Fruit fly (Drosophila melanogaster) whole organism, embryonic: ENCODE measurements around the gene Prx5.

ENCODE experiments used
- Ada2b ChIP-seq: fragments of 200-800 bp; sonication (Bioruptor generic); IDR thresholded peaks from 2 replicates; pipeline ENCODE4 v1.3.6; 2022; ENCODE audit warnings: missing biosample characterization, missing genetic modification characterization
- Awh ChIP-seq: fragments of 200-800 bp; sonication (Bioruptor generic); IDR thresholded peaks from 2 replicates; pipeline ENCODE4, ENCODE4 v1.3.6; 2022; ENCODE audit warnings: missing biosample characterization, missing genetic modification characterization
- Bgb ChIP-seq: fragments of 200-800 bp; sonication (Bioruptor generic); IDR thresholded peaks from 2 replicates; pipeline ENCODE4 v1.3.6; 2022; ENCODE audit warnings: missing biosample characterization, missing genetic modification characterization; ENCODE audit not compliant: partially characterized antibody
- Blimp-1 ChIP-seq: fragments of 200-800 bp; sonication (Bioruptor generic); optimal IDR thresholded peaks from 3 replicates; lab custom pipeline; 2018; ENCODE audit warnings: missing biosample characterization, missing genetic modification characterization, mild to moderate bottlenecking, moderate library complexity, missing genetic modification reagents
- CG10654 ChIP-seq: fragments of 200-800 bp; sonication (Bioruptor generic); optimal IDR thresholded peaks from 2 replicates; lab custom pipeline; 2016; ENCODE audit warnings: missing biosample characterization, missing genetic modification characterization
- CG11696 ChIP-seq: fragments of 200-800 bp; sonication (Bioruptor generic); IDR thresholded peaks from 2 replicates; pipeline ENCODE4 v1.3.6; 2022; ENCODE audit warnings: missing biosample characterization, missing genetic modification characterization
- CG12942 ChIP-seq: fragments of 200-800 bp; sonication (Bioruptor generic); optimal IDR thresholded peaks from 3 replicates; lab custom pipeline; 2016; ENCODE audit warnings: missing biosample characterization, missing genetic modification characterization
- CG13123 ChIP-seq: fragments of 200-800 bp; sonication (Bioruptor generic); optimal IDR thresholded peaks from 2 replicates; lab custom pipeline; 2016; ENCODE audit warnings: missing biosample characterization, missing genetic modification characterization
- CG15011 ChIP-seq: fragments of 200-800 bp; sonication (Bioruptor generic); optimal IDR thresholded peaks from 3 replicates; lab custom pipeline; 2018; ENCODE audit warnings: missing biosample characterization, mild to moderate bottlenecking, missing genetic modification characterization
- CG17568 ChIP-seq: fragments of 200-800 bp; sonication (Bioruptor generic); optimal IDR thresholded peaks from 2 replicates; lab custom pipeline; 2018; ENCODE audit warnings: missing biosample characterization, mild to moderate bottlenecking, missing genetic modification characterization, moderate library complexity
- CG17802 ChIP-seq: fragments of 200-800 bp; sonication (Bioruptor generic); optimal IDR thresholded peaks from 2 replicates; lab custom pipeline; 2018; ENCODE audit warnings: missing biosample characterization, mild to moderate bottlenecking, missing genetic modification characterization, moderate library complexity
- CG31365 ChIP-seq: fragments of 200-800 bp; sonication (Bioruptor generic); optimal IDR thresholded peaks from 2 replicates; lab custom pipeline; 2018; ENCODE audit warnings: missing biosample characterization, mild to moderate bottlenecking, missing genetic modification characterization
- CG3163 ChIP-seq: fragments of 200-800 bp; sonication (Bioruptor generic); optimal IDR thresholded peaks from 3 replicates; lab custom pipeline; 2016; ENCODE audit warnings: missing biosample characterization, missing genetic modification characterization
- CG34422 ChIP-seq: fragments of 200-800 bp; sonication (Bioruptor generic); IDR thresholded peaks from 3 replicates; pipeline ENCODE4 v1.3.6; 2022; ENCODE audit warnings: missing biosample characterization, missing genetic modification characterization
- CG4424 ChIP-seq: fragments of 200-800 bp; sonication (Bioruptor generic); optimal IDR thresholded peaks from 3 replicates; lab custom pipeline; 2016; ENCODE audit warnings: missing biosample characterization, missing genetic modification characterization
- CG4617 ChIP-seq: fragments of 200-800 bp; sonication (Bioruptor generic); optimal IDR thresholded peaks from 3 replicates; lab custom pipeline; 2016; ENCODE audit warnings: missing biosample characterization, missing genetic modification characterization, borderline replicate concordance
- CG5180 ChIP-seq: fragments of 200-800 bp; sonication (Bioruptor generic); optimal IDR thresholded peaks from 3 replicates; lab custom pipeline; 2017; ENCODE audit warnings: missing biosample characterization, missing genetic modification characterization, mild to moderate bottlenecking, moderate library complexity, missing genetic modification reagents
- CG7928 ChIP-seq: fragments of 200-800 bp; sonication (Bioruptor generic); optimal IDR thresholded peaks from 2 replicates; lab custom pipeline; 2017; ENCODE audit warnings: missing biosample characterization, mild to moderate bottlenecking, missing genetic modification characterization
- CG8765 ChIP-seq: fragments of 200-800 bp; sonication (Bioruptor generic); IDR thresholded peaks from 2 replicates; pipeline ENCODE4 v1.3.6; 2022; ENCODE audit warnings: missing biosample characterization, missing genetic modification characterization
- CG8924 ChIP-seq: fragments of 200-800 bp; optimal IDR thresholded peaks from 3 replicates; lab custom pipeline; 2019; ENCODE audit warnings: missing biosample characterization, mild to moderate bottlenecking, missing genetic modification characterization, moderate library complexity
- Camta ChIP-seq: fragments of 200-800 bp; sonication (Bioruptor generic); optimal IDR thresholded peaks from 2 replicates; lab custom pipeline; 2016; ENCODE audit warnings: missing biosample characterization, missing genetic modification characterization
- CoRest ChIP-seq: fragments of 200-800 bp; sonication (Bioruptor generic); optimal IDR thresholded peaks from 3 replicates; lab custom pipeline; 2018; ENCODE audit warnings: missing biosample characterization, mild to moderate bottlenecking, missing genetic modification characterization, moderate library complexity
- Dbx ChIP-seq: fragments of 200-800 bp; sonication (Bioruptor generic); IDR thresholded peaks from 3 replicates; pipeline ENCODE4 v1.3.6; 2022; ENCODE audit warnings: missing biosample characterization, missing genetic modification characterization
- Doc2 ChIP-seq: fragments of 200-800 bp; sonication (Bioruptor generic); IDR thresholded peaks from 2 replicates; pipeline ENCODE4 v1.3.6; 2022; ENCODE audit warnings: missing biosample characterization, missing genetic modification characterization
- H15 ChIP-seq: fragments of 200-800 bp; sonication (Bioruptor generic); IDR thresholded peaks from 3 replicates; pipeline ENCODE4 v1.3.6; 2022; ENCODE audit warnings: missing biosample characterization, missing genetic modification characterization
- Max ChIP-seq: fragments of 200-800 bp; sonication (Bioruptor generic); optimal IDR thresholded peaks from 2 replicates; lab custom pipeline; 2016; ENCODE audit warnings: missing biosample characterization, mild to moderate bottlenecking, missing genetic modification characterization
- Mes4 ChIP-seq: fragments of 200-800 bp; sonication (Bioruptor generic); optimal IDR thresholded peaks from 2 replicates; lab custom pipeline; 2016; ENCODE audit warnings: missing biosample characterization, missing genetic modification characterization
- Neu2 ChIP-seq: fragments of 200-800 bp; sonication (Bioruptor generic); optimal IDR thresholded peaks from 3 replicates; lab custom pipeline; 2016; ENCODE audit warnings: missing biosample characterization, missing genetic modification characterization, borderline replicate concordance
- Nf-YC ChIP-seq: fragments of 200-800 bp; optimal IDR thresholded peaks from 3 replicates; lab custom pipeline; 2019; ENCODE audit warnings: missing biosample characterization, mild to moderate bottlenecking, missing genetic modification characterization, moderate library complexity
- PHDP ChIP-seq: fragments of 200-800 bp; sonication (Bioruptor generic); optimal IDR thresholded peaks from 3 replicates; lab custom pipeline; 2018; ENCODE audit warnings: missing biosample characterization, mild to moderate bottlenecking, missing genetic modification characterization, moderate library complexity
- Sin3A ChIP-seq: fragments of >200 bp; optimal IDR thresholded peaks from 2 replicates; lab custom pipeline; 2018
- Stat92E ChIP-seq, 3 experiments: fragments of >200 bp in 2 of 3; fragments of 200-800 bp in 1 of 3; sonication (Bioruptor generic) in 1 of 3; optimal IDR thresholded peaks; 2 replicates each; lab custom pipeline; 2017 to 2019; ENCODE audit warnings: missing biosample characterization in 3 of 3, missing genetic modification characterization in 3 of 3, mild to moderate bottlenecking in 1 of 3, moderate library complexity in 1 of 3
- Xbp1 ChIP-seq: fragments of 200-800 bp; sonication (Bioruptor generic); optimal IDR thresholded peaks from 3 replicates; lab custom pipeline; 2016; ENCODE audit warnings: missing biosample characterization, mild to moderate bottlenecking, missing genetic modification characterization
- ato ChIP-seq: fragments of 200-800 bp; sonication (Bioruptor generic); IDR thresholded peaks from 2 replicates; pipeline ENCODE4 v1.3.6; 2022; ENCODE audit warnings: missing biosample characterization, missing genetic modification characterization; ENCODE audit not compliant: partially characterized antibody
- bbx ChIP-seq: fragments of 200-800 bp; sonication (Bioruptor generic); IDR thresholded peaks from 2 replicates; pipeline ENCODE4 v1.3.6; 2022; ENCODE audit warnings: missing biosample characterization, missing genetic modification characterization; ENCODE audit not compliant: partially characterized antibody
- fd64A ChIP-seq: fragments of 200-800 bp; sonication (Bioruptor generic); optimal IDR thresholded peaks from 3 replicates; lab custom pipeline; 2018; ENCODE audit warnings: missing biosample characterization, mild to moderate bottlenecking, missing genetic modification characterization
- fd96Cb ChIP-seq: fragments of 200-800 bp; sonication (Bioruptor generic); optimal IDR thresholded peaks from 2 replicates; lab custom pipeline; 2018; ENCODE audit warnings: missing biosample characterization, mild to moderate bottlenecking, missing genetic modification characterization, moderate library complexity
- gem ChIP-seq: fragments of 200-800 bp; sonication (Bioruptor generic); optimal IDR thresholded peaks from 2 replicates; lab custom pipeline; 2019; ENCODE audit warnings: missing biosample characterization, mild to moderate bottlenecking, missing genetic modification characterization, moderate library complexity
- h ChIP-seq: fragments of >200 bp; optimal IDR thresholded peaks from 2 replicates; lab custom pipeline; 2017
- hkb ChIP-seq, 2 experiments: fragments of 200-800 bp in 1 of 2; fragments of >200 bp in 1 of 2; sonication (Bioruptor generic) in 1 of 2; IDR thresholded peaks in 1 of 2; optimal IDR thresholded peaks in 1 of 2; 2 replicates each; pipeline versions ENCODE4 v1.3.6 to Lab custom; 2017 to 2022; ENCODE audit warnings: missing biosample characterization in 1 of 2, missing genetic modification characterization in 1 of 2
- hth ChIP-seq: fragments of >200 bp; optimal IDR thresholded peaks from 2 replicates; lab custom pipeline; 2017; ENCODE audit warnings: inconsistent platforms
- kah ChIP-seq: fragments of 200-800 bp; sonication (Bioruptor generic); optimal IDR thresholded peaks from 2 replicates; lab custom pipeline; 2018; ENCODE audit warnings: missing biosample characterization, mild to moderate bottlenecking, missing genetic modification characterization
- knrl ChIP-seq: fragments of 200-800 bp; sonication (Bioruptor generic); IDR thresholded peaks from 3 replicates; pipeline ENCODE4 v1.3.6; 2022; ENCODE audit warnings: missing biosample characterization, missing genetic modification characterization; ENCODE audit not compliant: partially characterized antibody
- mld ChIP-seq: fragments of 200-800 bp; sonication (Bioruptor generic); IDR thresholded peaks from 3 replicates; pipeline ENCODE4 v1.3.6; 2022; ENCODE audit warnings: missing biosample characterization, missing genetic modification characterization; ENCODE audit not compliant: partially characterized antibody
- pb ChIP-seq: fragments of 200-800 bp; sonication (Bioruptor generic); optimal IDR thresholded peaks from 3 replicates; lab custom pipeline; 2016; ENCODE audit warnings: missing biosample characterization, missing genetic modification characterization
- phol ChIP-seq: fragments of 200-800 bp; sonication (Bioruptor generic); optimal IDR thresholded peaks from 3 replicates; lab custom pipeline; 2018; ENCODE audit warnings: missing biosample characterization, mild to moderate bottlenecking, missing genetic modification characterization, moderate library complexity
- psq ChIP-seq: fragments of 200-800 bp; sonication (Bioruptor generic); optimal IDR thresholded peaks from 2 replicates; lab custom pipeline; 2017; ENCODE audit warnings: missing biosample characterization, missing genetic modification characterization
- pum ChIP-seq: fragments of 200-800 bp; sonication (Bioruptor generic); optimal IDR thresholded peaks from 2 replicates; lab custom pipeline; 2016; ENCODE audit warnings: missing biosample characterization, missing genetic modification characterization
- seq ChIP-seq: fragments of 200-800 bp; sonication (Bioruptor generic); IDR thresholded peaks from 2 replicates; pipeline ENCODE4 v1.3.6; 2022; ENCODE audit warnings: missing biosample characterization, missing genetic modification characterization
- tll ChIP-seq, 2 experiments: fragments of 200-800 bp in 1 of 2; fragments of >200 bp in 1 of 2; sonication (Bioruptor generic) in 1 of 2; optimal IDR thresholded peaks; 2 replicates each; lab custom pipeline; 2017 to 2019; ENCODE audit warnings: missing biosample characterization in 2 of 2, missing genetic modification characterization in 2 of 2, mild to moderate bottlenecking in 1 of 2, moderate library complexity in 1 of 2
- unpg ChIP-seq: fragments of 200-800 bp; sonication (Bioruptor generic); optimal IDR thresholded peaks from 3 replicates; lab custom pipeline; 2018; ENCODE audit warnings: missing biosample characterization, mild to moderate bottlenecking, missing genetic modification characterization, moderate library complexity

The Prx5 gene

DNA sequence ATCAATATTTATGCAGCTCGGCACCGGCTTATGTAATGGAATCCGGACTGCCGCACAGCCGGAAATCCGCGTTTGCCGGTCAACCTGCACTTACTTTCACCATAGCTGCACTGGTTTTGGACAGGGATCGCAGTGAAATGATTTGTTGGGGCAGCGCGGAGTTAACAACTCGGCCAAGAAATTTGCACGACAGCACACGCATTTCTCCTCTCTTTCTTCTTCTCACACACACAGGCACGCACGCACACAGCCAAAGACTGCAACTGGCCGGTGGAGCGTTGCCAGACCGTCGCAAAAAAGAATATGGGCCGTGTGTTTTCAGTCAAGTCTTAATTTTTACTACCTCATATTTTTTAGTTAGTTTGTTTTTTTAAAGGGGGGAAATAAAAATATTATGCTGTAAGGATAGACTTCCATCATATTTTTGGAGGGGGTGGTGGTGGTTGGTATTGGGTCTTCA, 782 bp downstream of the Prx5 start (continued):
- TF ChIP-seq Max, result no peak
- TF ChIP-seq CG17802 (tag; lab: Kevin White, UChicago), result no peak
- no peak for TF ChIP-seq ato (GFP tag; lab: Robert Waterston, UW)
- TF ChIP-seq Bgb (GFP tag; lab: Robert Waterston, UW), result no peak
- no peak for TF ChIP-seq Blimp-1 (GFP tag; lab: Kevin White, UChicago)
- TF ChIP-seq Awh, result no peak
- no peak for TF ChIP-seq kah (GFP tag; lab: Kevin White, UChicago)
- TF ChIP-seq Doc2 (GFP tag; lab: Robert Waterston, UW), result no peak
- TF ChIP-seq mld (GFP tag; lab: Robert Waterston, UW), result 0 out of 3 replicates have a peak, but pooled peaks have one; percentile 29
- no peak for TF ChIP-seq Mes4
- peak; percentile 27 for TF ChIP-seq Nf-YC
- no peak for TF ChIP-seq tll (GFP tag; optimal IDR thresholded peaks at IDR 0.05; lab: Kevin White, UChicago)
- no peak for TF ChIP-seq hkb (optimal IDR thresholded peaks at IDR 0.05; lab: Kevin White, UChicago)
- TF ChIP-seq hkb (GFP tag; IDR thresholded peaks at IDR 0.05; lab: Robert Waterston, UW), result no peak
- TF ChIP-seq fd64A (GFP tag; lab: Kevin White, UChicago), result no peak
- TF ChIP-seq CG31365 (tag; lab: Kevin White, UChicago), result no peak
- no peak for TF ChIP-seq CoRest
- no peak for TF ChIP-seq CG3163
- no peak for TF ChIP-seq CG8765 (GFP tag; lab: Robert Waterston, UW)
- no peak for TF ChIP-seq pb (GFP tag; lab: Kevin White, UChicago)
- TF ChIP-seq CG17568 (GFP tag; lab: Kevin White, UChicago), result no peak
- no peak for TF ChIP-seq hth
- TF ChIP-seq gem (tag; lab: Kevin White, UChicago), result no peak
- no peak for TF ChIP-seq CG5180 (GFP tag; lab: Kevin White, UChicago)
- no peak for TF ChIP-seq Neu2 (GFP tag; lab: Kevin White, UChicago)
- TF ChIP-seq CG10654 (GFP tag; lab: Kevin White, UChicago), result no peak
- no peak for TF ChIP-seq CG4424
- no peak for TF ChIP-seq seq
- TF ChIP-seq h (lab: Kevin White, UChicago), result no peak
- peak; percentile 7 for TF ChIP-seq CG8924 (tag; lab: Kevin White, UChicago)
- no peak for TF ChIP-seq psq
- no peak for TF ChIP-seq Sin3A (lab: Kevin White, UChicago)
- TF ChIP-seq CG11696, result no peak
- TF ChIP-seq H15, result no peak
- TF ChIP-seq fd96Cb (tag; lab: Kevin White, UChicago), result no peak
- no peak for TF ChIP-seq knrl (GFP tag; lab: Robert Waterston, UW)
- no peak for TF ChIP-seq CG13123 (GFP tag; lab: Kevin White, UChicago)
- TF ChIP-seq phol (tag; lab: Kevin White, UChicago), result peak; percentile 20
- TF ChIP-seq CG4617, result no peak
- TF ChIP-seq Xbp1 (GFP tag; lab: Kevin White, UChicago), result no peak
- peak; percentile 34 for TF ChIP-seq CG7928 (GFP tag; lab: Kevin White, UChicago)
- TF ChIP-seq Camta (GFP tag; lab: Kevin White, UChicago), result no peak
- no peak for TF ChIP-seq Stat92E (GFP tag; optimal IDR thresholded peaks at IDR 0.05; lab: Kevin White, UChicago)
- no peak for TF ChIP-seq bbx
- peak; percentile 49; the same call in 1 of the 3 replicates for TF ChIP-seq CG34422 (GFP tag; lab: Robert Waterston, UW)
- no peak for TF ChIP-seq unpg (GFP tag; lab: Kevin White, UChicago)
- no peak for TF ChIP-seq PHDP (tag; lab: Kevin White, UChicago)
- no peak for TF ChIP-seq Dbx (GFP tag; lab: Robert Waterston, UW)
- no peak for TF ChIP-seq Ada2b
- TF ChIP-seq pum, result no peak
- no peak for TF ChIP-seq CG12942 (GFP tag; lab: Kevin White, UChicago)
- no peak for TF ChIP-seq CG15011
